Fruit fly (Drosophila melanogaster): ENCODE results near the gene CG4743.

CG4743 gene

dm6 chr3R:25640463-25640862, 39.9 kb downstream of the CG4743 start (continued):
- TF ChIP-seq Antp (GFP tag; optimal IDR thresholded peaks at IDR 0.05): no peak
- TF ChIP-seq Asciz (GFP tag; optimal IDR thresholded peaks at IDR 0.05): no peak
- no peak for TF ChIP-seq CG4617 (GFP tag; optimal IDR thresholded peaks at IDR 0.05; ENCODE audit: borderline replicate concordance)
- TF ChIP-seq CG30431 (GFP tag; optimal IDR thresholded peaks at IDR 0.05): peak; percentile 22
- TF ChIP-seq Vsx1 (GFP tag; optimal IDR thresholded peaks at IDR 0.05): no peak
- TF ChIP-seq sim (GFP tag; IDR thresholded peaks at IDR 0.05): peak; percentile 52; the same call in 1 of the 2 replicates
- TF ChIP-seq Dfd (GFP tag; optimal IDR thresholded peaks at IDR 0.05): no peak
- no peak for TF ChIP-seq Adf1 (GFP tag; IDR thresholded peaks at IDR 0.05)
- TF ChIP-seq CG14667 (GFP tag; IDR thresholded peaks at IDR 0.05): 0 out of 2 replicates have a peak, but pooled peaks have one; percentile 35
- peak; percentile 30; the same call in 1 of the 2 replicates for TF ChIP-seq peb (GFP tag; IDR thresholded peaks at IDR 0.05)
- no peak for TF ChIP-seq CG11247 (GFP tag; IDR thresholded peaks at IDR 0.05)
- no peak for TF ChIP-seq CG10431 (GFP tag; optimal IDR thresholded peaks at IDR 0.05)
- peak; percentile 56 for TF ChIP-seq CG17361 (GFP tag; IDR thresholded peaks at IDR 0.05)
- no peak for TF ChIP-seq bowl (GFP tag; IDR thresholded peaks at IDR 0.05)
- peak; percentile 48 for TF ChIP-seq lilli (GFP tag; optimal IDR thresholded peaks at IDR 0.05)
- TF ChIP-seq CG18262 (tag; optimal IDR thresholded peaks at IDR 0.05): peak; percentile 73
- TF ChIP-seq CG30403 (GFP tag; optimal IDR thresholded peaks at IDR 0.05): peak; percentile 53
- no peak for TF ChIP-seq Optix (GFP tag; IDR thresholded peaks at IDR 0.05)
- peak; percentile 28; the same call in 1 of the 3 replicates for TF ChIP-seq CG11560 (tag; IDR thresholded peaks at IDR 0.05)
- peak; percentile 26; the same call in 2 of the 3 replicates for TF ChIP-seq CG14050 (GFP tag; IDR thresholded peaks at IDR 0.05)
- TF ChIP-seq CG9609 (GFP tag; optimal IDR thresholded peaks at IDR 0.05): peak; percentile 2
- peak; percentile 24 for TF ChIP-seq CG12071 (GFP tag; optimal IDR thresholded peaks at IDR 0.05)
- TF ChIP-seq CG15696 (tag; optimal IDR thresholded peaks at IDR 0.05): peak; percentile 83
- no peak for TF ChIP-seq CG15514 (GFP tag; optimal IDR thresholded peaks at IDR 0.05)
- TF ChIP-seq CG7839 (tag; optimal IDR thresholded peaks at IDR 0.05): peak; percentile 70
- 0 out of 2 replicates have a peak, but pooled peaks have one; percentile 31 for TF ChIP-seq NFAT (GFP tag; IDR thresholded peaks at IDR 0.05)
- TF ChIP-seq CG3995 (GFP tag; optimal IDR thresholded peaks at IDR 0.05): no peak
- no peak for TF ChIP-seq C15 (GFP tag; IDR thresholded peaks at IDR 0.05)
- no peak for TF ChIP-seq dm (GFP tag; optimal IDR thresholded peaks at IDR 0.05)
- peak; percentile 21 for TF ChIP-seq CG2202 (tag; optimal IDR thresholded peaks at IDR 0.05)
- TF ChIP-seq Kr (GFP tag; optimal IDR thresholded peaks at IDR 0.05): no peak
- no peak for TF ChIP-seq fd64A (GFP tag; optimal IDR thresholded peaks at IDR 0.05)
- TF ChIP-seq danr (GFP tag; IDR thresholded peaks at IDR 0.05): no peak
- peak; percentile 29 for TF ChIP-seq jumu (GFP tag; optimal IDR thresholded peaks at IDR 0.05)
- TF ChIP-seq CG18764 (GFP tag; optimal IDR thresholded peaks at IDR 0.05): peak; percentile 6
- peak in 1 of 3 experiments; percentile 61 for TF ChIP-seq lola (GFP tag; optimal IDR thresholded peaks at IDR 0.05)
- TF ChIP-seq CG10959 (GFP tag; IDR thresholded peaks at IDR 0.05): peak; percentile 56
- TF ChIP-seq HLH4C (GFP tag; IDR thresholded peaks at IDR 0.05; ENCODE audit: partially characterized antibody): no peak
- TF ChIP-seq gcm (GFP tag; optimal IDR thresholded peaks at IDR 0.05): peak; percentile 30
- no peak for TF ChIP-seq CG34376 (GFP tag; optimal IDR thresholded peaks at IDR 0.05)
- TF ChIP-seq HLH3B (GFP tag; IDR thresholded peaks at IDR 0.05): 0 out of 2 replicates have a peak, but pooled peaks have one; percentile 19
- no peak for TF ChIP-seq CG4707 (GFP tag; optimal IDR thresholded peaks at IDR 0.05)
- TF ChIP-seq CG12391 (tag; optimal IDR thresholded peaks at IDR 0.05): peak; percentile 64
- no peak for TF ChIP-seq CG11398 (GFP tag; optimal IDR thresholded peaks at IDR 0.05)
- no peak for TF ChIP-seq CG16863 (GFP tag; optimal IDR thresholded peaks at IDR 0.05)
- TF ChIP-seq tll (GFP tag; optimal IDR thresholded peaks at IDR 0.05): peak in 1 of 2 experiments; percentile 4
- TF ChIP-seq Dad (GFP tag; optimal IDR thresholded peaks at IDR 0.05): no peak
- no peak for TF ChIP-seq psq (GFP tag; optimal IDR thresholded peaks at IDR 0.05)
- TF ChIP-seq gcm2 (GFP tag; optimal IDR thresholded peaks at IDR 0.05): no peak
- TF ChIP-seq CG13424 (tag; optimal IDR thresholded peaks at IDR 0.05): peak; percentile 46
- peak; percentile 10; the same call in 1 of the 2 replicates for TF ChIP-seq CG9932 (GFP tag; IDR thresholded peaks at IDR 0.05)

All from whole organism, embryonic.